Worm (Caenorhabditis elegans): Measurements from ENCODE around the gene R09E10.5.

ce11 chrIV:10252886-10253639 is 49.0 kb downstream of the R09E10.5 start:
- TF ChIP-seq hnd-1 (tag; optimal IDR thresholded peaks at IDR 0.05) (no peak), ama-1 (optimal IDR thresholded peaks at IDR 0.05) (no peak), sea-1 (GFP tag; conservative IDR thresholded peaks at IDR 0.05) (no peak), hmg-4 (GFP tag; optimal IDR thresholded peaks at IDR 0.05) (no peak), pes-1 (GFP tag; IDR thresholded peaks at IDR 0.05) (no peak), aly-1 (tag; optimal IDR thresholded peaks at IDR 0.05) (no peak), F13C5.2 (tag; optimal IDR thresholded peaks at IDR 0.05) (no peak)

All from whole organism, early embryonic.